Fruit fly (Drosophila melanogaster): ENCODE results near the gene Ten-a.

Ten-a gene

DNA sequence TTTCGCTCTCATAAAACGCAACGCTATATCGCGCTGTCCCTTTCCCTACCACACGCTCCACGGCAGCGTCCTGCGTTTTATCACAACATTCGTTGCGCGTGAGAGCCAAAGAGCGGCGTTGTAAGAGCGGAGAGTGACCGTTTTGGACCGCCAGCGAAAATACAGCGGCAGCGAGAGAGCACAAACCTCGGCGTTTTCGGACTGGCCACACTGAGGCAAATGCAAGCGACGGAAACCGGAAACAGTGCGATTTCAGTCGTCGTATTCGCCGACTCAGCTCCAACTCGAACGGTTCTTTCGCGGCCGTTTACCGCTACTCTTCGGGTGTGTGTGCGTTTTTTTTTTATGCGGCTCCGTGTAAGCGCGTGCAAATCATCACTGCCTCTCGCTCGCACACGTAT lies 160.1 kb downstream of the Ten-a start (continued):
- TF ChIP-seq Dll (GFP tag; IDR thresholded peaks at IDR 0.05; ENCODE audit: partially characterized antibody) (peak; percentile 54; the same call in 3 of the 4 replicates), gce (GFP tag; IDR thresholded peaks at IDR 0.05) (peak; percentile 86), bcd (GFP tag; optimal IDR thresholded peaks at IDR 0.05) (peak; percentile 77), tap (tag; optimal IDR thresholded peaks at IDR 0.05) (no peak), TFAM (GFP tag; optimal IDR thresholded peaks at IDR 0.05) (no peak), disco-r (GFP tag; optimal IDR thresholded peaks at IDR 0.05) (peak; percentile 12), Awh (GFP tag; IDR thresholded peaks at IDR 0.05) (peak; percentile 68; the same call in 1 of the 2 replicates), Six4 (GFP tag; optimal IDR thresholded peaks at IDR 0.05) (peak; percentile 61), tll (GFP tag; optimal IDR thresholded peaks at IDR 0.05) (no peak), CG2712 (tag; optimal IDR thresholded peaks at IDR 0.05) (peak; percentile 24), sens-2 (GFP tag; IDR thresholded peaks at IDR 0.05) (peak; percentile 82), pho (GFP tag; optimal IDR thresholded peaks at IDR 0.05) (peak; percentile 25), Opbp (GFP tag; IDR thresholded peaks at IDR 0.05; ENCODE audit: partially characterized antibody) (peak; percentile 51; the same call in 1 of the 3 replicates), chinmo (GFP tag; IDR thresholded peaks at IDR 0.05; ENCODE audit: partially characterized antibody) (peak; percentile 89), fd64A (GFP tag; optimal IDR thresholded peaks at IDR 0.05) (peak; percentile 78), CG2202 (tag; optimal IDR thresholded peaks at IDR 0.05) (peak; percentile 60), abd-A (tag; optimal IDR thresholded peaks at IDR 0.05) (peak; percentile 72), CG17186 (GFP tag; optimal IDR thresholded peaks at IDR 0.05) (peak; percentile 54), CG10979 (tag; optimal IDR thresholded peaks at IDR 0.05) (peak; percentile 62), E2f2 (GFP tag; IDR thresholded peaks at IDR 0.05) (peak; percentile 59), GATAe (GFP tag; conservative IDR thresholded peaks at IDR 0.05) (no peak), kah (GFP tag; optimal IDR thresholded peaks at IDR 0.05) (peak; percentile 75), sd (tag; optimal IDR thresholded peaks at IDR 0.05) (peak; percentile 3), CG2678 (tag; optimal IDR thresholded peaks at IDR 0.05) (peak; percentile 56), Fer2 (tag; optimal IDR thresholded peaks at IDR 0.05) (no peak), hb (GFP tag; IDR thresholded peaks at IDR 0.05; ENCODE audit: partially characterized antibody) (no peak), tio (GFP tag; optimal IDR thresholded peaks at IDR 0.05) (no peak), lilli (GFP tag; optimal IDR thresholded peaks at IDR 0.05) (peak; percentile 54), phol (tag; optimal IDR thresholded peaks at IDR 0.05) (peak; percentile 48), CG30431 (GFP tag; optimal IDR thresholded peaks at IDR 0.05) (no peak), NfI (GFP tag; optimal IDR thresholded peaks at IDR 0.05) (peak; percentile 78), Xrp1 (GFP tag; IDR thresholded peaks at IDR 0.05) (no peak), hth (optimal IDR thresholded peaks at IDR 0.05) (no peak), Neu2 (GFP tag; optimal IDR thresholded peaks at IDR 0.05; ENCODE audit: borderline replicate concordance) (no peak), MBD-R2 (GFP tag; IDR thresholded peaks at IDR 0.05) (peak; percentile 34; the same call in 1 of the 2 replicates), CG11723 (GFP tag; optimal IDR thresholded peaks at IDR 0.05) (peak; percentile 80), CG30403 (GFP tag; optimal IDR thresholded peaks at IDR 0.05) (peak; percentile 28), CG17829 (tag; optimal IDR thresholded peaks at IDR 0.05) (peak; percentile 1), trem (tag; optimal IDR thresholded peaks at IDR 0.05) (peak; percentile 31), so (GFP tag; IDR thresholded peaks at IDR 0.05) (peak; percentile 87), Sox102F (GFP tag; optimal IDR thresholded peaks at IDR 0.05) (peak; percentile 18), trh (GFP tag; optimal IDR thresholded peaks at IDR 0.05) (peak; percentile 22), CG11456 (GFP tag; IDR thresholded peaks at IDR 0.05) (no peak), CG14667 (GFP tag; IDR thresholded peaks at IDR 0.05) (no peak; the same call in 1 of the 2 replicates), Bdp1 (GFP tag; optimal IDR thresholded peaks at IDR 0.05) (peak; percentile 56), CG16813 (GFP tag; IDR thresholded peaks at IDR 0.05; ENCODE audit: partially characterized antibody) (no peak; the same call in 2 of the 3 replicates), crol (GFP tag; IDR thresholded peaks at IDR 0.05) (no peak; the same call in 1 of the 2 replicates)
